Fruit fly (Drosophila melanogaster) whole organism, adult: ENCODE measurements around the gene CG42450.

Source experiments
- CG12768 ChIP-seq: fragments of 200-800 bp; sonication (Bioruptor generic); optimal IDR thresholded peaks from 2 replicates; lab custom pipeline; 2017; ENCODE audit warnings: missing biosample characterization, missing genetic modification characterization, mild to moderate bottlenecking, moderate library complexity, missing genetic modification reagents
- CG1620 ChIP-seq: fragments of 200-800 bp; sonication (Bioruptor generic); optimal IDR thresholded peaks from 2 replicates; lab custom pipeline; 2016; ENCODE audit warnings: missing biosample characterization, missing genetic modification characterization
- CG5204 ChIP-seq: fragments of 200-800 bp; sonication (Bioruptor generic); optimal IDR thresholded peaks from 2 replicates; lab custom pipeline; 2016; ENCODE audit warnings: missing biosample characterization, missing genetic modification characterization
- Mnt ChIP-seq: fragments of 200-800 bp; sonication (Bioruptor generic); optimal IDR thresholded peaks from 2 replicates; lab custom pipeline; 2016; ENCODE audit warnings: missing biosample characterization, mild to moderate bottlenecking, missing genetic modification characterization
- bab1 ChIP-seq: fragments of 200-800 bp; sonication (Bioruptor generic); optimal IDR thresholded peaks from 3 replicates; lab custom pipeline; 2019; ENCODE audit warnings: missing biosample characterization, mild to moderate bottlenecking, missing genetic modification characterization, moderate library complexity
- tj ChIP-seq: fragments of 200-800 bp; sonication (Bioruptor generic); optimal IDR thresholded peaks from 3 replicates; lab custom pipeline; 2017; ENCODE audit warnings: missing biosample characterization, mild to moderate bottlenecking, missing genetic modification characterization, moderate library complexity
- toe ChIP-seq: fragments of 200-800 bp; sonication (Bioruptor generic); optimal IDR thresholded peaks from 2 replicates; lab custom pipeline; 2016; ENCODE audit warnings: missing biosample characterization, missing genetic modification characterization

DNA sequence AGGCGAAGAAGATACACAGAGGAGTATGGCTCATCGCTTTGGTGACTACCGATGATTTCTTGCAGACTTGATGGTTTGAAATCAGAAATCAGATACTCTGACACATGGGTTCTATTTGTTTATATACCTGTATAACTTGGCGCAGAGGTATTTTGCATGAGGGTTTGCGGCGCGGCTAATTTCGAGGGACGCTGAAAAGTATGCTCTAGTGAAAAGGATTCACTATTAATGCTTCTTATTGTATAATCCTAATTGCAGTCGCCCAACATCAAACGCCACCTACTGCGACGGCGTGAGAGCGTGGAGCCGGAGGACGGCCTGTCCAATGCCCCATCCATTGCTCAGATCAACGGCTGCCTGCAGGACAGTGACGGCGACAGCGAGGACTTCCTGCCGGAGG lies 8.1 kb upstream of the CG42450 start:
- no peak for TF ChIP-seq toe
- no peak for TF ChIP-seq tj (GFP tag; lab: Kevin White, UChicago)
- TF ChIP-seq CG1620, result no peak
- TF ChIP-seq CG5204 (GFP tag; lab: Kevin White, UChicago), result no peak
- TF ChIP-seq Mnt (GFP tag; lab: Kevin White, UChicago), result no peak
- TF ChIP-seq CG12768 (GFP tag; lab: Kevin White, UChicago), result no peak
- no peak for TF ChIP-seq bab1 (GFP tag; lab: Kevin White, UChicago)
